Fruit fly (Drosophila melanogaster) whole organism, embryonic: ENCODE results near the gene Hacd1.

Source experiments
- Awh ChIP-seq: fragments of 200-800 bp; sonication (Bioruptor generic); IDR thresholded peaks from 2 replicates; pipeline ENCODE4, ENCODE4 v1.3.6; 2022; ENCODE audit warnings: missing biosample characterization, missing genetic modification characterization
- Bteb2 ChIP-seq: fragments of 200-800 bp; sonication (Bioruptor generic); optimal IDR thresholded peaks from 2 replicates; lab custom pipeline; 2016; ENCODE audit warnings: missing biosample characterization, missing genetic modification characterization
- CG12104 ChIP-seq: fragments of 200-800 bp; sonication (Bioruptor generic); optimal IDR thresholded peaks from 3 replicates; lab custom pipeline; 2016; ENCODE audit warnings: missing biosample characterization, missing genetic modification characterization
- CG12299 ChIP-seq: fragments of 200-800 bp; sonication (Bioruptor generic); optimal IDR thresholded peaks from 2 replicates; lab custom pipeline; 2018; ENCODE audit warnings: missing biosample characterization, mild to moderate bottlenecking, missing genetic modification characterization
- CG12659 ChIP-seq: fragments of 200-800 bp; sonication (Bioruptor generic); optimal IDR thresholded peaks from 3 replicates; lab custom pipeline; 2017; ENCODE audit warnings: mild to moderate bottlenecking, missing biosample characterization, missing genetic modification reagents, missing genetic modification characterization
- CG12769 ChIP-seq: fragments of 200-800 bp; sonication (Bioruptor generic); optimal IDR thresholded peaks from 2 replicates; lab custom pipeline; 2019; ENCODE audit warnings: missing biosample characterization, mild to moderate bottlenecking, missing genetic modification characterization, moderate library complexity
- CG1647 ChIP-seq: fragments of 200-800 bp; sonication (Bioruptor generic); optimal IDR thresholded peaks from 3 replicates; lab custom pipeline; 2016; ENCODE audit warnings: missing biosample characterization, missing genetic modification characterization
- CG1832 ChIP-seq: fragments of 200-800 bp; sonication (Bioruptor generic); optimal IDR thresholded peaks from 2 replicates; lab custom pipeline; 2017; ENCODE audit warnings: missing biosample characterization, mild to moderate bottlenecking, missing genetic modification characterization, inconsistent platforms
- CG18619 ChIP-seq: fragments of 200-800 bp; sonication (Bioruptor generic); optimal IDR thresholded peaks from 3 replicates; lab custom pipeline; 2017; ENCODE audit warnings: missing biosample characterization, mild to moderate bottlenecking, missing genetic modification characterization
- CG3281 ChIP-seq: fragments of 200-800 bp; sonication (Bioruptor generic); optimal IDR thresholded peaks from 3 replicates; lab custom pipeline; 2017; ENCODE audit warnings: missing biosample characterization, mild to moderate bottlenecking, missing genetic modification characterization
- CG33557 ChIP-seq: fragments of 200-800 bp; sonication (Bioruptor generic); optimal IDR thresholded peaks from 2 replicates; lab custom pipeline; 2019; ENCODE audit warnings: missing biosample characterization, mild to moderate bottlenecking, missing genetic modification characterization, moderate library complexity
- CG3847 ChIP-seq: fragments of 200-800 bp; sonication (Bioruptor generic); IDR thresholded peaks from 2 replicates; pipeline ENCODE4 v1.3.6; 2022; ENCODE audit warnings: missing biosample characterization, missing genetic modification characterization
- CG3995 ChIP-seq: fragments of 200-800 bp; sonication (Bioruptor generic); optimal IDR thresholded peaks from 3 replicates; lab custom pipeline; 2016; ENCODE audit warnings: missing biosample characterization, missing genetic modification characterization
- CG4360 ChIP-seq: fragments of 200-800 bp; sonication (Bioruptor generic); IDR thresholded peaks from 2 replicates; pipeline ENCODE4 v1.3.6; 2022; ENCODE audit warnings: missing biosample characterization, missing genetic modification characterization
- CG4820 ChIP-seq: fragments of 200-800 bp; sonication (Bioruptor generic); optimal IDR thresholded peaks from 3 replicates; lab custom pipeline; 2016; ENCODE audit warnings: missing biosample characterization, missing genetic modification characterization
- CG6854 ChIP-seq: fragments of 200-800 bp; sonication (Bioruptor generic); optimal IDR thresholded peaks from 3 replicates; lab custom pipeline; 2017; ENCODE audit warnings: missing biosample characterization, mild to moderate bottlenecking, missing genetic modification characterization
- CG7786 ChIP-seq: fragments of 200-800 bp; sonication (Bioruptor generic); optimal IDR thresholded peaks from 2 replicates; lab custom pipeline; 2016; ENCODE audit warnings: missing biosample characterization, missing genetic modification characterization
- CG8478 ChIP-seq: fragments of >200 bp; optimal IDR thresholded peaks from 2 replicates; lab custom pipeline; 2018
- CG9797 ChIP-seq: fragments of 200-800 bp; sonication (Bioruptor generic); optimal IDR thresholded peaks from 3 replicates; lab custom pipeline; 2018; ENCODE audit warnings: missing biosample characterization, mild to moderate bottlenecking, missing genetic modification characterization
- CG9876 ChIP-seq: fragments of 200-800 bp; sonication (Bioruptor generic); optimal IDR thresholded peaks from 2 replicates; lab custom pipeline; 2016; ENCODE audit warnings: missing biosample characterization, missing genetic modification characterization
- CoRest ChIP-seq: fragments of 200-800 bp; sonication (Bioruptor generic); optimal IDR thresholded peaks from 3 replicates; lab custom pipeline; 2018; ENCODE audit warnings: missing biosample characterization, mild to moderate bottlenecking, missing genetic modification characterization, moderate library complexity
- Dp ChIP-seq: fragments of 200-800 bp; sonication (Bioruptor generic); optimal IDR thresholded peaks from 2 replicates; lab custom pipeline; 2018; ENCODE audit warnings: missing biosample characterization, mild to moderate bottlenecking, missing genetic modification characterization, moderate library complexity
- HLH3B ChIP-seq: fragments of 200-800 bp; sonication (Bioruptor generic); IDR thresholded peaks from 2 replicates; pipeline ENCODE4 v1.3.6; 2022; ENCODE audit warnings: missing biosample characterization, missing genetic modification characterization
- Hey ChIP-seq: fragments of 200-800 bp; sonication (Bioruptor generic); optimal IDR thresholded peaks from 3 replicates; lab custom pipeline; 2018; ENCODE audit warnings: missing biosample characterization, mild to moderate bottlenecking, missing genetic modification characterization
- HmgD ChIP-seq: fragments of 200-800 bp; sonication (Bioruptor generic); optimal IDR thresholded peaks from 3 replicates; lab custom pipeline; 2016; ENCODE audit warnings: missing biosample characterization, missing genetic modification characterization
- Lim3 ChIP-seq: fragments of 200-800 bp; sonication (Bioruptor generic); IDR thresholded peaks from 2 replicates; pipeline ENCODE4 v1.3.6; 2022; ENCODE audit warnings: missing biosample characterization, missing genetic modification characterization
- Neu2 ChIP-seq: fragments of 200-800 bp; sonication (Bioruptor generic); optimal IDR thresholded peaks from 3 replicates; lab custom pipeline; 2016; ENCODE audit warnings: missing biosample characterization, missing genetic modification characterization, borderline replicate concordance
- Pdp1 ChIP-seq, 2 experiments: fragments of 200-800 bp; sonication (Bioruptor generic); optimal IDR thresholded peaks; 3 replicates each; lab custom pipeline; 2016; ENCODE audit warnings: missing biosample characterization in 2 of 2, missing genetic modification characterization in 2 of 2, mild to moderate bottlenecking in 1 of 2, moderate library complexity in 1 of 2
- Sry-δ ChIP-seq: fragments of 200-800 bp; sonication (Bioruptor generic); optimal IDR thresholded peaks from 2 replicates; lab custom pipeline; 2016; ENCODE audit warnings: missing biosample characterization, missing genetic modification characterization
- Trl ChIP-seq, 3 experiments: fragments of >200 bp in 2 of 3; fragments of 200-800 bp in 1 of 3; sonication (Bioruptor generic) in 1 of 3; optimal IDR thresholded peaks; 2 replicates in 1 of 3; 3 replicates in 2 of 3; lab custom pipeline; 2016 to 2017; ENCODE audit warnings: missing biosample characterization in 1 of 3, missing genetic modification characterization in 1 of 3
- ci ChIP-seq: fragments of 200-800 bp; sonication (Bioruptor generic); IDR thresholded peaks from 3 replicates; pipeline ENCODE4 v1.3.6; 2022; ENCODE audit warnings: missing biosample characterization, missing genetic modification characterization
- dmrt99B ChIP-seq: fragments of 200-800 bp; sonication (Bioruptor generic); optimal IDR thresholded peaks from 2 replicates; lab custom pipeline; 2018; ENCODE audit warnings: missing biosample characterization, mild to moderate bottlenecking, missing genetic modification characterization, moderate library complexity
- eve ChIP-seq, 2 experiments: fragments of >200 bp; optimal IDR thresholded peaks; 2 replicates each; lab custom pipeline; 2017; ENCODE audit warnings: missing biosample characterization in 2 of 2, missing genetic modification characterization in 2 of 2
- gfzf ChIP-seq: fragments of 200-800 bp; sonication (Bioruptor generic); optimal IDR thresholded peaks from 2 replicates; lab custom pipeline; 2016; ENCODE audit warnings: missing biosample characterization, mild to moderate bottlenecking, missing genetic modification characterization, moderate library complexity
- grn ChIP-seq: fragments of 200-800 bp; sonication (Bioruptor generic); optimal IDR thresholded peaks from 3 replicates; lab custom pipeline; 2017; ENCODE audit warnings: missing biosample characterization, missing genetic modification characterization
- kah ChIP-seq: fragments of 200-800 bp; sonication (Bioruptor generic); optimal IDR thresholded peaks from 2 replicates; lab custom pipeline; 2018; ENCODE audit warnings: missing biosample characterization, mild to moderate bottlenecking, missing genetic modification characterization
- kni ChIP-seq: fragments of 200-800 bp; sonication (Bioruptor generic); optimal IDR thresholded peaks from 3 replicates; lab custom pipeline; 2017; ENCODE audit warnings: mild to moderate bottlenecking, missing biosample characterization, missing genetic modification reagents, missing genetic modification characterization
- maf-S ChIP-seq: fragments of 200-800 bp; sonication (Bioruptor generic); optimal IDR thresholded peaks from 2 replicates; lab custom pipeline; 2016; ENCODE audit warnings: missing biosample characterization, missing genetic modification characterization
- phol ChIP-seq: fragments of 200-800 bp; sonication (Bioruptor generic); optimal IDR thresholded peaks from 3 replicates; lab custom pipeline; 2018; ENCODE audit warnings: missing biosample characterization, mild to moderate bottlenecking, missing genetic modification characterization, moderate library complexity
- row ChIP-seq: fragments of 200-800 bp; sonication (Bioruptor generic); IDR thresholded peaks from 3 replicates; pipeline ENCODE4 v1.3.6; 2022; ENCODE audit warnings: missing biosample characterization, missing genetic modification characterization
- sens ChIP-seq: fragments of 200-800 bp; sonication (Bioruptor generic); peaks from one replicate; lab custom pipeline; 2016; ENCODE audit warnings: missing biosample characterization, missing genetic modification characterization
- sima ChIP-seq: fragments of 200-800 bp; sonication (Bioruptor generic); optimal IDR thresholded peaks from 2 replicates; lab custom pipeline; 2016; ENCODE audit warnings: missing biosample characterization, missing genetic modification characterization
- slbo ChIP-seq: fragments of 200-800 bp; sonication (Bioruptor generic); IDR thresholded peaks from 2 replicates; pipeline ENCODE4 v1.3.6; 2022; ENCODE audit warnings: missing biosample characterization, missing genetic modification characterization
- slou ChIP-seq: fragments of 200-800 bp; sonication (Bioruptor generic); optimal IDR thresholded peaks from 3 replicates; lab custom pipeline; 2016; ENCODE audit warnings: missing biosample characterization, missing genetic modification characterization
- stwl ChIP-seq: fragments of 200-800 bp; sonication (Bioruptor generic); optimal IDR thresholded peaks from 3 replicates; lab custom pipeline; 2018; ENCODE audit warnings: missing biosample characterization, mild to moderate bottlenecking, missing genetic modification characterization, moderate library complexity
- tx ChIP-seq: fragments of 200-800 bp; sonication (Bioruptor generic); optimal IDR thresholded peaks from 2 replicates; lab custom pipeline; 2016; ENCODE audit warnings: missing biosample characterization, missing genetic modification characterization
- unc-4 ChIP-seq: fragments of 200-800 bp; sonication (Bioruptor generic); IDR thresholded peaks from 2 replicates; pipeline ENCODE4 v1.3.6; 2022; ENCODE audit warnings: missing biosample characterization, missing genetic modification characterization; ENCODE audit not compliant: partially characterized antibody
- vvl ChIP-seq: fragments of 200-800 bp; sonication (Bioruptor generic); IDR thresholded peaks from 2 replicates; pipeline ENCODE4 v1.3.6; 2022; ENCODE audit warnings: missing biosample characterization, missing genetic modification characterization
- zen ChIP-seq: fragments of 200-800 bp; sonication (Bioruptor generic); optimal IDR thresholded peaks from 3 replicates; lab custom pipeline; 2018; ENCODE audit warnings: missing biosample characterization, mild to moderate bottlenecking, missing genetic modification characterization, moderate library complexity

The Hacd1 gene

dm6 chr2L:11990458-11991065 lies 11.5 kb downstream of the Hacd1 start, which contains the start of gene escl (continued):
- TF ChIP-seq CG3847 (GFP tag; lab: Robert Waterston, UW) (0 out of 2 replicates have a peak, but pooled peaks have one; percentile 29), CoRest (tag; lab: Kevin White, UChicago) (peak; percentile 1), stwl (tag; lab: Kevin White, UChicago) (peak; percentile 41), CG6854 (GFP tag; lab: Kevin White, UChicago) (no peak), Dp (peak; percentile 61), CG12659 (GFP tag; lab: Kevin White, UChicago) (peak; percentile 18), ci (GFP tag; lab: Robert Waterston, UW) (0 out of 3 replicates have a peak, but pooled peaks have one; percentile 5), unc-4 (GFP tag; lab: Robert Waterston, UW) (0 out of 2 replicates have a peak, but pooled peaks have one; percentile 24), gfzf (GFP tag; lab: Kevin White, UChicago) (peak; percentile 56), row (GFP tag; lab: Robert Waterston, UW) (peak; percentile 24; the same call in 1 of the 3 replicates), dmrt99B (no peak), slbo (no peak), sens (GFP tag; lab: Kevin White, UChicago) (peak; percentile 51)
- TF ChIP-seq, all 482 proteins: peak for 25

dm6 chr2L:11989729-11990128 lies 12.3 kb downstream of the Hacd1 start, which contains the start of the genes zuc and dgt2:
Gene zuc, minus strand, starts transcription at chr2L:11989882.
Gene dgt2, plus strand, starts transcription at chr2L:11989936.
- TF ChIP-seq Sry-δ (no peak), CG7786 (GFP tag; lab: Kevin White, UChicago) (no peak), CG4360 (GFP tag; lab: Robert Waterston, UW) (no peak), sima (GFP tag; lab: Kevin White, UChicago) (no peak), kah (no peak), Hey (tag; lab: Kevin White, UChicago) (no peak), Trl (optimal IDR thresholded peaks at IDR 0.05; lab: Kevin White, UChicago) (no peak), Trl (GFP tag; optimal IDR thresholded peaks at IDR 0.05; lab: Kevin White, UChicago) (no peak), CG9876 (GFP tag; lab: Kevin White, UChicago) (no peak), eve (GFP tag; optimal IDR thresholded peaks at IDR 0.05; lab: Kevin White, UChicago) (no peak), Neu2 (GFP tag; lab: Kevin White, UChicago) (no peak), grn (GFP tag; lab: Kevin White, UChicago) (no peak), Awh (GFP tag; lab: Robert Waterston, UW) (no peak), Bteb2 (no peak), CG3995 (GFP tag; lab: Kevin White, UChicago) (peak; percentile 10), tx (no peak), HLH3B (GFP tag; lab: Robert Waterston, UW) (no peak), CG18619 (no peak), Pdp1 (GFP tag; optimal IDR thresholded peaks at IDR 0.05; lab: Kevin White, UChicago) (no peak), HmgD (GFP tag; lab: Kevin White, UChicago) (no peak), CG8478 (no peak), zen (peak; percentile 7), maf-S (GFP tag; lab: Kevin White, UChicago) (no peak), CG3281 (peak; percentile 12), CG12299 (no peak), CG1832 (GFP tag; lab: Kevin White, UChicago) (no peak), CG9797 (GFP tag; lab: Kevin White, UChicago) (peak; percentile 71), CG12769 (no peak), vvl (peak; percentile 22; the same call in 1 of the 2 replicates), slbo (no peak), CG12104 (GFP tag; lab: Kevin White, UChicago) (no peak), CG4820 (GFP tag; lab: Kevin White, UChicago) (no peak), phol (tag; lab: Kevin White, UChicago) (peak; percentile 32), kni (GFP tag; lab: Kevin White, UChicago) (no peak), CG12659 (GFP tag; lab: Kevin White, UChicago) (peak; percentile 11), CG1647 (no peak), slou (GFP tag; lab: Kevin White, UChicago) (no peak), Lim3 (GFP tag; lab: Robert Waterston, UW) (no peak), CG33557 (no peak)
